Worm (Caenorhabditis elegans): ENCODE results near the gene D1044.7.

DNA sequence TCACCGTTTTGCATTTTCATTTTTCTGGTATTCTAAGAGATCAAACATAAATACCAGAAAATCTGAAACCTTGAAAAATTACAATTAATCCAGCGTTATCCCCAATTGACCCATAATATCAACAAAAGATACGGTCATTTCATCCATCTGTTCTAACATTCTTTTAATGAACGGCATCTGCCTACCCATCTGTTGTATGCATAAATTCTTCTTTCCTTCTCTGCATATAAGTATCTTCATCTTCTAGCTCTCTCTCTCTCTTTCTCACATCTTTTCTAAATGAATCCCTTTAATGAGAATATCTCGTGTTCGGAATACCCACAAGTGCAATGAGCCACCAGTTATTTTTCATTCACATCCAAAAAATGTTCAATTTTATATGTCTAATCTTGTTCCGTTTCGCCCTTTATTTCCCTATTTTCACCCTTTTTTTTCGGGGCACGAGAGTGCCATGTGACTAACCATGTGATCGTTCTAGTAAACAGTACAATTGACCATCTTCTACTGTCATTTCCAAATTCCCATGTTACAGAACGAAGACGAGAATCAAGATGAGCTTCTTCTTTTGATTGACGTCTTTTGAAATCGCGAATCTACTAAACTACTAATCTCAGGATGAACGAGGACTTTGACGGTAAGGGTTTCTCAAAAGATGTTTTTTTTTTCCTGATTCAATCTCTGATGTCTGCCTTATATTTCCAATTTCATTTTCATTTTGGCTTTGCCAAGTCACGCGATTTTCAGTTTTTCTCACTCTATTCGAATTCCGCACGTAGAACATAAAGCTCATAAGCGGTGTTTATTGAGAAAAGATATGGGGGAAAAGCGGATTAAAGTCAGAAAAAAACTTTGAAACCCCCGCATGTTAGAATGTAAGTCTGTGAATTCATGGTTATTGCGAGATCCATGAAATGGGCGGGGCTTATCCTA, 6.9 kb downstream of the D1044.7 start, which contains the start of gene R02F2.1:
- TF ChIP-seq pqm-1 (tag; optimal IDR thresholded peaks at IDR 0.05): no peak
- TF ChIP-seq ets-4 (tag; optimal IDR thresholded peaks at IDR 0.05): no peak
- no peak for TF ChIP-seq tbx-2 (tag; optimal IDR thresholded peaks at IDR 0.05)
- TF ChIP-seq pha-2 (tag; optimal IDR thresholded peaks at IDR 0.05): no peak
- no peak for TF ChIP-seq sox-4 (tag; optimal IDR thresholded peaks at IDR 0.05)
